Fruit fly (Drosophila melanogaster) whole organism, prepupa: ENCODE results near the gene Mst87F.

Experiments used
- Blimp-1 ChIP-seq: fragments of 200-800 bp; sonication (Bioruptor generic); optimal IDR thresholded peaks from 3 replicates; lab custom pipeline; 2017; ENCODE audit warnings: missing biosample characterization, missing genetic modification characterization, mild to moderate bottlenecking, moderate library complexity, missing genetic modification reagents
- CG10631 ChIP-seq: fragments of 200-800 bp; sonication (Bioruptor generic); optimal IDR thresholded peaks from 2 replicates; lab custom pipeline; 2016; ENCODE audit warnings: missing biosample characterization, missing genetic modification characterization
- CG10669 ChIP-seq: fragments of 200-800 bp; sonication (Bioruptor generic); optimal IDR thresholded peaks from 3 replicates; lab custom pipeline; 2018; ENCODE audit warnings: missing biosample characterization, mild to moderate bottlenecking, missing genetic modification characterization, moderate library complexity
- CG11294 ChIP-seq: fragments of 200-800 bp; sonication (Bioruptor generic); IDR thresholded peaks from 2 replicates; pipeline ENCODE4 v1.3.6; 2022; ENCODE audit warnings: missing biosample characterization, missing genetic modification characterization
- CG11762 ChIP-seq: fragments of 200-800 bp; sonication (Bioruptor generic); optimal IDR thresholded peaks from 3 replicates; lab custom pipeline; 2016; ENCODE audit warnings: missing biosample characterization, missing genetic modification characterization; ENCODE audit not compliant: insufficient read depth
- CG11902 ChIP-seq: fragments of 200-800 bp; sonication (Bioruptor generic); optimal IDR thresholded peaks from 3 replicates; lab custom pipeline; 2016; ENCODE audit warnings: missing biosample characterization, missing genetic modification characterization
- CG15336 ChIP-seq: fragments of 200-800 bp; sonication (Bioruptor generic); IDR thresholded peaks from 2 replicates; pipeline ENCODE4 v1.3.6; 2022; ENCODE audit warnings: missing biosample characterization, missing genetic modification characterization
- CG1621 ChIP-seq: fragments of 200-800 bp; sonication (Bioruptor generic); optimal IDR thresholded peaks from 3 replicates; lab custom pipeline; 2018; ENCODE audit warnings: missing biosample characterization, mild to moderate bottlenecking, missing genetic modification characterization
- CG16779 ChIP-seq: fragments of 200-800 bp; sonication (Bioruptor generic); optimal IDR thresholded peaks from 3 replicates; lab custom pipeline; 2017; ENCODE audit warnings: missing biosample characterization, mild to moderate bottlenecking, missing genetic modification characterization
- CG3032 ChIP-seq: fragments of 200-800 bp; optimal IDR thresholded peaks from 2 replicates; lab custom pipeline; 2019; ENCODE audit warnings: missing biosample characterization, mild to moderate bottlenecking, missing genetic modification characterization, moderate library complexity
- CG34406 ChIP-seq: fragments of 200-800 bp; sonication (Bioruptor generic); optimal IDR thresholded peaks from 3 replicates; lab custom pipeline; 2016; ENCODE audit warnings: missing biosample characterization, missing genetic modification characterization
- CG3919 ChIP-seq: fragments of 200-800 bp; sonication (Bioruptor generic); optimal IDR thresholded peaks from 3 replicates; lab custom pipeline; 2016; ENCODE audit warnings: missing biosample characterization, missing genetic modification characterization
- CG6163 ChIP-seq: fragments of 200-800 bp; sonication (Bioruptor generic); IDR thresholded peaks from 3 replicates; pipeline ENCODE4 v1.3.6; 2022; ENCODE audit warnings: missing biosample characterization, missing genetic modification characterization
- CG6276 ChIP-seq: fragments of 200-800 bp; sonication (Bioruptor generic); optimal IDR thresholded peaks from 2 replicates; lab custom pipeline; 2017; ENCODE audit warnings: missing biosample characterization, mild to moderate bottlenecking, missing genetic modification characterization
- CG6792 ChIP-seq: fragments of 200-800 bp; sonication (Bioruptor generic); optimal IDR thresholded peaks from 3 replicates; lab custom pipeline; 2016; ENCODE audit warnings: missing biosample characterization, missing genetic modification characterization
- CG6808 ChIP-seq: fragments of 200-800 bp; sonication (Bioruptor generic); optimal IDR thresholded peaks from 3 replicates; lab custom pipeline; 2017; ENCODE audit warnings: missing biosample characterization, missing genetic modification characterization, mild to moderate bottlenecking, moderate library complexity, missing genetic modification reagents
- CG6854 ChIP-seq: fragments of 200-800 bp; sonication (Bioruptor generic); optimal IDR thresholded peaks from 2 replicates; lab custom pipeline; 2017; ENCODE audit warnings: missing biosample characterization, mild to moderate bottlenecking, missing genetic modification characterization
- CG7368 ChIP-seq: fragments of 200-800 bp; sonication (Bioruptor generic); optimal IDR thresholded peaks from 3 replicates; lab custom pipeline; 2016; ENCODE audit warnings: missing biosample characterization, missing genetic modification characterization
- CG8119 ChIP-seq: fragments of 200-800 bp; sonication (Bioruptor generic); IDR thresholded peaks from 3 replicates; pipeline ENCODE4 v1.3.6; 2022; ENCODE audit warnings: missing biosample characterization, missing genetic modification characterization
- CG8319 ChIP-seq: fragments of 200-800 bp; sonication (Bioruptor generic); optimal IDR thresholded peaks from 3 replicates; lab custom pipeline; 2016; ENCODE audit warnings: missing biosample characterization, missing genetic modification characterization
- CG8632 ChIP-seq: fragments of 200-800 bp; sonication (Bioruptor generic); optimal IDR thresholded peaks from 3 replicates; lab custom pipeline; 2016; ENCODE audit warnings: missing biosample characterization, missing genetic modification characterization
- CG9139 ChIP-seq: fragments of 200-800 bp; sonication (Bioruptor generic); optimal IDR thresholded peaks from 3 replicates; lab custom pipeline; 2017; ENCODE audit warnings: missing biosample characterization, mild to moderate bottlenecking, missing genetic modification characterization
- Eip75B ChIP-seq: fragments of 200-800 bp; sonication (Bioruptor generic); optimal IDR thresholded peaks from 3 replicates; lab custom pipeline; 2016; ENCODE audit warnings: missing biosample characterization, missing genetic modification characterization
- Eip78C ChIP-seq: fragments of 200-800 bp; sonication (Bioruptor generic); peaks from one replicate; lab custom pipeline; 2016; ENCODE audit warnings: missing biosample characterization, missing genetic modification characterization
- Eip93F ChIP-seq: fragments of 200-800 bp; sonication (Bioruptor generic); optimal IDR thresholded peaks from 2 replicates; lab custom pipeline; 2016; ENCODE audit warnings: missing biosample characterization, mild to moderate bottlenecking, missing genetic modification characterization
- Ets96B ChIP-seq: fragments of 200-800 bp; optimal IDR thresholded peaks from 2 replicates; lab custom pipeline; 2019; ENCODE audit warnings: missing biosample characterization, mild to moderate bottlenecking, missing genetic modification characterization, moderate library complexity
- Gug ChIP-seq: fragments of 200-800 bp; sonication (Bioruptor generic); IDR thresholded peaks from 2 replicates; pipeline ENCODE4 v1.3.6; 2022; ENCODE audit warnings: missing biosample characterization, missing genetic modification characterization
- Hr38 ChIP-seq: sonication (Bioruptor generic); optimal IDR thresholded peaks from 2 replicates; lab custom pipeline; 2016; ENCODE audit warnings: missing biosample characterization, missing genetic modification characterization
- Hr39 ChIP-seq: fragments of 200-800 bp; sonication (Bioruptor generic); optimal IDR thresholded peaks from 2 replicates; lab custom pipeline; 2016; ENCODE audit warnings: missing biosample characterization, missing genetic modification characterization
- Hr4 ChIP-seq: fragments of 200-800 bp; sonication (Bioruptor generic); optimal IDR thresholded peaks from 3 replicates; lab custom pipeline; 2016; ENCODE audit warnings: missing biosample characterization, missing genetic modification characterization
- Lpt ChIP-seq: fragments of 200-800 bp; sonication (Bioruptor generic); optimal IDR thresholded peaks from 3 replicates; lab custom pipeline; 2016; ENCODE audit warnings: missing biosample characterization, missing genetic modification characterization
- Met ChIP-seq: fragments of 200-800 bp; sonication (Bioruptor generic); optimal IDR thresholded peaks from 3 replicates; lab custom pipeline; 2016; ENCODE audit warnings: missing biosample characterization, missing genetic modification characterization
- OdsH ChIP-seq: fragments of 200-800 bp; sonication (Bioruptor generic); optimal IDR thresholded peaks from 3 replicates; lab custom pipeline; 2016; ENCODE audit warnings: missing biosample characterization, missing genetic modification characterization
- Smox ChIP-seq: fragments of 200-800 bp; sonication (Bioruptor generic); optimal IDR thresholded peaks from 3 replicates; lab custom pipeline; 2016; ENCODE audit warnings: missing biosample characterization, missing genetic modification characterization
- Sox102F ChIP-seq: fragments of 200-800 bp; sonication (Bioruptor generic); optimal IDR thresholded peaks from 2 replicates; lab custom pipeline; 2016; ENCODE audit warnings: missing biosample characterization, mild to moderate bottlenecking, missing genetic modification characterization
- Sox15 ChIP-seq: fragments of 200-800 bp; sonication (Bioruptor generic); optimal IDR thresholded peaks from 3 replicates; lab custom pipeline; 2016; ENCODE audit warnings: missing biosample characterization, missing genetic modification characterization
- acj6 ChIP-seq: fragments of 200-800 bp; sonication (Bioruptor generic); optimal IDR thresholded peaks from 3 replicates; lab custom pipeline; 2016; ENCODE audit warnings: missing biosample characterization, missing genetic modification characterization
- cyc ChIP-seq: fragments of 200-800 bp; sonication (Bioruptor generic); optimal IDR thresholded peaks from 3 replicates; lab custom pipeline; 2016; ENCODE audit warnings: missing biosample characterization, missing genetic modification characterization
- dac ChIP-seq: fragments of 200-800 bp; sonication (Bioruptor generic); optimal IDR thresholded peaks from 2 replicates; lab custom pipeline; 2017; ENCODE audit warnings: missing biosample characterization, mild to moderate bottlenecking, missing genetic modification characterization
- dsx ChIP-seq: fragments of 200-800 bp; optimal IDR thresholded peaks from 3 replicates; lab custom pipeline; 2019; ENCODE audit warnings: missing biosample characterization, mild to moderate bottlenecking, missing genetic modification characterization, moderate library complexity; ENCODE audit not compliant: poor library complexity, severe bottlenecking
- esn ChIP-seq: fragments of 200-800 bp; sonication (Bioruptor generic); optimal IDR thresholded peaks from 2 replicates; lab custom pipeline; 2016; ENCODE audit warnings: missing biosample characterization, mild to moderate bottlenecking, missing genetic modification characterization, moderate library complexity
- fd59A ChIP-seq: fragments of 200-800 bp; sonication (Bioruptor generic); optimal IDR thresholded peaks from 2 replicates; lab custom pipeline; 2017; ENCODE audit warnings: missing biosample characterization, mild to moderate bottlenecking, missing genetic modification characterization, missing genetic modification reagents
- fkh ChIP-seq: fragments of 200-800 bp; sonication (Bioruptor generic); optimal IDR thresholded peaks from 3 replicates; lab custom pipeline; 2017; ENCODE audit warnings: missing biosample characterization, mild to moderate bottlenecking, missing genetic modification characterization, moderate library complexity
- lz ChIP-seq: fragments of 200-800 bp; sonication (Bioruptor generic); optimal IDR thresholded peaks from 3 replicates; lab custom pipeline; 2016; ENCODE audit warnings: missing biosample characterization, missing genetic modification characterization
- net ChIP-seq: fragments of 200-800 bp; sonication (Bioruptor generic); optimal IDR thresholded peaks from 3 replicates; lab custom pipeline; 2016; ENCODE audit warnings: missing biosample characterization, missing genetic modification characterization
- pdm3 ChIP-seq: fragments of 200-800 bp; sonication (Bioruptor generic); optimal IDR thresholded peaks from 3 replicates; lab custom pipeline; 2016; ENCODE audit warnings: missing biosample characterization, missing genetic modification characterization
- salr ChIP-seq, 2 experiments: fragments of 200-800 bp; sonication (Bioruptor generic); optimal IDR thresholded peaks; 3 replicates each; lab custom pipeline; 2016 to 2018; ENCODE audit warnings: missing biosample characterization in 2 of 2, missing genetic modification characterization in 2 of 2, mild to moderate bottlenecking in 1 of 2
- spab ChIP-seq: fragments of 200-800 bp; sonication (Bioruptor generic); optimal IDR thresholded peaks from 2 replicates; lab custom pipeline; 2017; ENCODE audit warnings: missing biosample characterization, mild to moderate bottlenecking, missing genetic modification characterization, missing genetic modification reagents
- ss ChIP-seq, 2 experiments: fragments of 200-800 bp; sonication (Bioruptor generic); optimal IDR thresholded peaks; 2 replicates in 1 of 2; 3 replicates in 1 of 2; lab custom pipeline; 2017 to 2018; ENCODE audit warnings: mild to moderate bottlenecking in 2 of 2, missing biosample characterization in 2 of 2, missing genetic modification characterization in 2 of 2, moderate library complexity in 1 of 2
- svp ChIP-seq: fragments of 200-800 bp; sonication (Bioruptor generic); peaks from one replicate; lab custom pipeline; 2016; ENCODE audit warnings: missing biosample characterization, missing genetic modification characterization
- topi ChIP-seq: fragments of 200-800 bp; sonication (Bioruptor generic); optimal IDR thresholded peaks from 3 replicates; lab custom pipeline; 2016; ENCODE audit warnings: missing biosample characterization, missing genetic modification characterization
- vri ChIP-seq: fragments of 200-800 bp; sonication (Bioruptor generic); optimal IDR thresholded peaks from 3 replicates; lab custom pipeline; 2016; ENCODE audit warnings: missing biosample characterization, mild to moderate bottlenecking, missing genetic modification characterization

Gene Mst87F

dm6 chr3R:13861805-13862204, 34.0 kb upstream of the Mst87F start:
- TF ChIP-seq CG10669 = peak; percentile 49
- peak; percentile 70 for TF ChIP-seq Met (GFP tag; lab: Kevin White, UChicago)
- TF ChIP-seq esn (GFP tag; lab: Kevin White, UChicago) = peak; percentile 76
- TF ChIP-seq CG8119 (GFP tag; lab: Robert Waterston, UW) = peak; percentile 81
- peak; percentile 67 for TF ChIP-seq CG6792 (GFP tag; lab: Kevin White, UChicago)
- TF ChIP-seq CG15336 (GFP tag; lab: Robert Waterston, UW) = peak; percentile 82
- TF ChIP-seq CG8319 (GFP tag; lab: Kevin White, UChicago) = peak; percentile 32
- TF ChIP-seq Blimp-1 = no peak
- peak; percentile 25 to 62 for TF ChIP-seq salr (GFP tag; optimal IDR thresholded peaks at IDR 0.05; lab: Kevin White, UChicago)
- TF ChIP-seq topi (GFP tag; lab: Kevin White, UChicago) = peak; percentile 59
- TF ChIP-seq CG3032 (tag; lab: Kevin White, UChicago) = peak; percentile 49
- peak; percentile 72 for TF ChIP-seq OdsH (GFP tag; lab: Kevin White, UChicago)
- TF ChIP-seq CG16779 (tag; lab: Kevin White, UChicago) = peak; percentile 47
- TF ChIP-seq CG11294 = no peak
- TF ChIP-seq CG1621 = peak; percentile 58
- TF ChIP-seq Hr39 = peak; percentile 71
- TF ChIP-seq net (GFP tag; lab: Kevin White, UChicago) = peak; percentile 67
- no peak for TF ChIP-seq Sox15 (GFP tag; lab: Kevin White, UChicago)
- TF ChIP-seq acj6 = peak; percentile 70
- peak; percentile 45 for TF ChIP-seq Sox102F (GFP tag; lab: Kevin White, UChicago)
- TF ChIP-seq Lpt = peak; percentile 40
- TF ChIP-seq CG11762 = peak; percentile 5
- no peak for TF ChIP-seq CG11902 (GFP tag; lab: Kevin White, UChicago)
- TF ChIP-seq cyc (GFP tag; lab: Kevin White, UChicago) = peak; percentile 41
- peak; percentile 50 for TF ChIP-seq CG34406 (GFP tag; lab: Kevin White, UChicago)
- peak; percentile 70 for TF ChIP-seq lz (GFP tag; lab: Kevin White, UChicago)
- peak; percentile 67 for TF ChIP-seq CG3919 (GFP tag; lab: Kevin White, UChicago)
- TF ChIP-seq Ets96B = peak; percentile 72
- peak; percentile 95 for TF ChIP-seq Eip78C
- no peak for TF ChIP-seq fkh (GFP tag; lab: Kevin White, UChicago)
- peak; percentile 76 for TF ChIP-seq CG10631 (GFP tag; lab: Kevin White, UChicago)
- peak; percentile 62 for TF ChIP-seq CG6808 (GFP tag; lab: Kevin White, UChicago)
- no peak for TF ChIP-seq CG6854
- TF ChIP-seq CG7368 (GFP tag; lab: Kevin White, UChicago) = peak; percentile 4
- peak; percentile 56 for TF ChIP-seq dsx (GFP tag; lab: Kevin White, UChicago)
- TF ChIP-seq Smox = peak; percentile 53
- TF ChIP-seq pdm3 (GFP tag; lab: Kevin White, UChicago) = peak; percentile 67
- TF ChIP-seq CG8632 (GFP tag; lab: Kevin White, UChicago) = peak; percentile 59
- peak; percentile 43 for TF ChIP-seq vri
- peak; percentile 77 for TF ChIP-seq Hr4 (GFP tag; lab: Kevin White, UChicago)
- peak; percentile 61 for TF ChIP-seq Eip75B (GFP tag; lab: Kevin White, UChicago)
- TF ChIP-seq fd59A (GFP tag; lab: Kevin White, UChicago) = peak; percentile 55
- peak; percentile 63 to 66 for TF ChIP-seq ss (GFP tag; optimal IDR thresholded peaks at IDR 0.05; lab: Kevin White, UChicago)
- peak; percentile 58 for TF ChIP-seq spab (GFP tag; lab: Kevin White, UChicago)
- peak; percentile 87 for TF ChIP-seq svp (GFP tag; lab: Kevin White, UChicago)
- TF ChIP-seq CG6276 (GFP tag; lab: Kevin White, UChicago) = peak; percentile 57
- TF ChIP-seq Gug (GFP tag; lab: Robert Waterston, UW) = no peak
- TF ChIP-seq Hr38 (GFP tag; lab: Kevin White, UChicago) = no peak
- TF ChIP-seq CG9139 (GFP tag; lab: Kevin White, UChicago) = peak; percentile 32
- TF ChIP-seq Eip93F (GFP tag; lab: Kevin White, UChicago) = no peak
- no peak for TF ChIP-seq CG6163 (GFP tag; lab: Robert Waterston, UW)
- peak; percentile 12 for TF ChIP-seq dac (GFP tag; lab: Kevin White, UChicago)
